Fruit fly (Drosophila melanogaster) whole organism, embryonic: Measurements from ENCODE around the gene CG1965.
A peak's percentile ranks its signal among the peaks of the same experiment; 100 is the strongest.

Source experiments
- Antp ChIP-seq: fragments of 200-800 bp; sonication (Bioruptor generic); optimal IDR thresholded peaks from 3 replicates; lab custom pipeline; 2016; ENCODE audit warnings: missing biosample characterization, missing genetic modification characterization
- Atf6 ChIP-seq: fragments of 200-800 bp; sonication (Bioruptor generic); IDR thresholded peaks from 2 replicates; pipeline ENCODE4 v1.3.6; 2022; ENCODE audit warnings: missing biosample characterization, missing genetic modification characterization
- Bgb ChIP-seq: fragments of 200-800 bp; sonication (Bioruptor generic); IDR thresholded peaks from 2 replicates; pipeline ENCODE4 v1.3.6; 2022; ENCODE audit warnings: missing biosample characterization, missing genetic modification characterization; ENCODE audit not compliant: partially characterized antibody
- CG11504 ChIP-seq: fragments of 200-800 bp; sonication (Bioruptor generic); optimal IDR thresholded peaks from 3 replicates; lab custom pipeline; 2019; ENCODE audit warnings: missing biosample characterization, mild to moderate bottlenecking, missing genetic modification characterization, moderate library complexity
- CG12769 ChIP-seq: fragments of 200-800 bp; sonication (Bioruptor generic); optimal IDR thresholded peaks from 2 replicates; lab custom pipeline; 2019; ENCODE audit warnings: missing biosample characterization, mild to moderate bottlenecking, missing genetic modification characterization, moderate library complexity
- CG13894 ChIP-seq: fragments of 200-800 bp; sonication (Bioruptor generic); optimal IDR thresholded peaks from 3 replicates; lab custom pipeline; 2018; ENCODE audit warnings: missing biosample characterization, mild to moderate bottlenecking, missing genetic modification characterization, moderate library complexity
- CG15073 ChIP-seq: fragments of 200-800 bp; sonication (Bioruptor generic); optimal IDR thresholded peaks from 2 replicates; lab custom pipeline; 2016; ENCODE audit warnings: missing biosample characterization, missing genetic modification characterization
- CG15696 ChIP-seq: fragments of 200-800 bp; sonication (Bioruptor generic); optimal IDR thresholded peaks from 2 replicates; lab custom pipeline; 2019; ENCODE audit warnings: missing biosample characterization, mild to moderate bottlenecking, missing genetic modification characterization, moderate library complexity
- CG17385 ChIP-seq: fragments of 200-800 bp; sonication (Bioruptor generic); optimal IDR thresholded peaks from 3 replicates; lab custom pipeline; 2018; ENCODE audit warnings: missing biosample characterization, mild to moderate bottlenecking, missing genetic modification characterization
- CG1792 ChIP-seq: fragments of 200-800 bp; sonication (Bioruptor generic); optimal IDR thresholded peaks from 2 replicates; lab custom pipeline; 2016; ENCODE audit warnings: missing biosample characterization, missing genetic modification characterization
- CG18599 ChIP-seq: fragments of 200-800 bp; sonication (Bioruptor generic); optimal IDR thresholded peaks from 3 replicates; lab custom pipeline; 2017; ENCODE audit warnings: missing biosample characterization, missing genetic modification characterization, mild to moderate bottlenecking, moderate library complexity, missing genetic modification reagents
- CG2116 ChIP-seq: fragments of 200-800 bp; sonication (Bioruptor generic); optimal IDR thresholded peaks from 3 replicates; lab custom pipeline; 2018; ENCODE audit warnings: missing biosample characterization, mild to moderate bottlenecking, missing genetic modification characterization
- CG3065 ChIP-seq: fragments of 200-800 bp; sonication (Bioruptor generic); optimal IDR thresholded peaks from 2 replicates; lab custom pipeline; 2016; ENCODE audit warnings: missing biosample characterization, missing genetic modification characterization
- CG4360 ChIP-seq: fragments of 200-800 bp; sonication (Bioruptor generic); IDR thresholded peaks from 2 replicates; pipeline ENCODE4 v1.3.6; 2022; ENCODE audit warnings: missing biosample characterization, missing genetic modification characterization
- CG6272 ChIP-seq: fragments of 200-800 bp; sonication (Bioruptor generic); IDR thresholded peaks from 2 replicates; pipeline ENCODE4 v1.3.6; 2022; ENCODE audit warnings: missing biosample characterization, missing genetic modification characterization
- CG6683 ChIP-seq: fragments of 200-800 bp; sonication (Bioruptor generic); optimal IDR thresholded peaks from 2 replicates; lab custom pipeline; 2017; ENCODE audit warnings: missing biosample characterization, mild to moderate bottlenecking, missing genetic modification characterization, missing genetic modification reagents
- CG9609 ChIP-seq: fragments of 200-800 bp; sonication (Bioruptor generic); optimal IDR thresholded peaks from 3 replicates; lab custom pipeline; 2016; ENCODE audit warnings: missing biosample characterization, missing genetic modification characterization
- CG9932 ChIP-seq: fragments of 200-800 bp; sonication (Bioruptor generic); IDR thresholded peaks from 2 replicates; pipeline ENCODE4 v1.3.6; 2022; ENCODE audit warnings: missing biosample characterization, missing genetic modification characterization
- CkIIα-i1 ChIP-seq: fragments of 200-800 bp; sonication (Bioruptor generic); IDR thresholded peaks from 2 replicates; pipeline ENCODE4 v1.3.6; 2022; ENCODE audit warnings: missing biosample characterization, missing genetic modification characterization
- D ChIP-seq, 2 experiments: fragments of 200-800 bp in 1 of 2; fragments of >200 bp in 1 of 2; sonication (Bioruptor generic) in 1 of 2; optimal IDR thresholded peaks; 2 replicates in 1 of 2; 3 replicates in 1 of 2; lab custom pipeline; 2017; ENCODE audit warnings: mild to moderate bottlenecking in 1 of 2, missing biosample characterization in 1 of 2, missing genetic modification characterization in 1 of 2, missing genetic modification reagents in 1 of 2
- Dad ChIP-seq: fragments of 200-800 bp; sonication (Bioruptor generic); optimal IDR thresholded peaks from 3 replicates; lab custom pipeline; 2016; ENCODE audit warnings: missing biosample characterization, missing genetic modification characterization
- Ets65A ChIP-seq: fragments of 200-800 bp; sonication (Bioruptor generic); peaks from one replicate; lab custom pipeline; 2016; ENCODE audit warnings: missing biosample characterization, missing genetic modification characterization
- Ets97D ChIP-seq: fragments of 200-800 bp; sonication (Bioruptor generic); optimal IDR thresholded peaks from 3 replicates; lab custom pipeline; 2016; ENCODE audit warnings: missing biosample characterization, missing genetic modification characterization
- Fer1 ChIP-seq: fragments of 200-800 bp; sonication (Bioruptor generic); optimal IDR thresholded peaks from 2 replicates; lab custom pipeline; 2017; ENCODE audit warnings: missing biosample characterization, mild to moderate bottlenecking, missing genetic modification characterization
- H15 ChIP-seq: fragments of 200-800 bp; sonication (Bioruptor generic); IDR thresholded peaks from 3 replicates; pipeline ENCODE4 v1.3.6; 2022; ENCODE audit warnings: missing biosample characterization, missing genetic modification characterization
- H2.0 ChIP-seq: fragments of 200-800 bp; sonication (Bioruptor generic); IDR thresholded peaks from 2 replicates; pipeline ENCODE4 v1.3.6; 2022; ENCODE audit warnings: missing biosample characterization, missing genetic modification characterization
- HLHmδ ChIP-seq: fragments of 200-800 bp; sonication (Bioruptor generic); optimal IDR thresholded peaks from 2 replicates; lab custom pipeline; 2018; ENCODE audit warnings: missing biosample characterization, mild to moderate bottlenecking, missing genetic modification characterization, moderate library complexity
- Hsf ChIP-seq: fragments of 200-800 bp; sonication (Bioruptor generic); optimal IDR thresholded peaks from 3 replicates; lab custom pipeline; 2016; ENCODE audit warnings: missing biosample characterization, missing genetic modification characterization
- Max ChIP-seq: fragments of 200-800 bp; sonication (Bioruptor generic); optimal IDR thresholded peaks from 2 replicates; lab custom pipeline; 2016; ENCODE audit warnings: missing biosample characterization, mild to moderate bottlenecking, missing genetic modification characterization
- NFAT ChIP-seq: fragments of 200-800 bp; sonication (Bioruptor generic); IDR thresholded peaks from 2 replicates; pipeline ENCODE4 v1.3.6; 2022; ENCODE audit warnings: missing biosample characterization, missing genetic modification characterization
- PHDP ChIP-seq: fragments of 200-800 bp; sonication (Bioruptor generic); optimal IDR thresholded peaks from 3 replicates; lab custom pipeline; 2018; ENCODE audit warnings: missing biosample characterization, mild to moderate bottlenecking, missing genetic modification characterization, moderate library complexity
- Sox102F ChIP-seq: fragments of 200-800 bp; sonication (Bioruptor generic); optimal IDR thresholded peaks from 2 replicates; lab custom pipeline; 2018; ENCODE audit warnings: missing biosample characterization, mild to moderate bottlenecking, missing genetic modification characterization, moderate library complexity
- aop ChIP-seq: fragments of 200-800 bp; sonication (Bioruptor generic); IDR thresholded peaks from 2 replicates; pipeline ENCODE4 v1.3.6; 2022; ENCODE audit warnings: missing biosample characterization, missing genetic modification characterization
- btn ChIP-seq: fragments of 200-800 bp; sonication (Bioruptor generic); optimal IDR thresholded peaks from 2 replicates; lab custom pipeline; 2016; ENCODE audit warnings: missing biosample characterization, missing genetic modification characterization
- caup ChIP-seq: fragments of 200-800 bp; sonication (Bioruptor generic); optimal IDR thresholded peaks from 3 replicates; lab custom pipeline; 2017; ENCODE audit warnings: missing biosample characterization, mild to moderate bottlenecking, missing genetic modification characterization, moderate library complexity; ENCODE audit not compliant: severe bottlenecking
- cg ChIP-seq: fragments of 200-800 bp; sonication (Bioruptor generic); optimal IDR thresholded peaks from 3 replicates; lab custom pipeline; 2019; ENCODE audit warnings: missing biosample characterization, mild to moderate bottlenecking, missing genetic modification characterization, moderate library complexity
- crp ChIP-seq, 2 experiments: fragments of 200-800 bp; sonication (Bioruptor generic); optimal IDR thresholded peaks; 2 replicates in 1 of 2; 3 replicates in 1 of 2; lab custom pipeline; 2017; ENCODE audit warnings: missing biosample characterization in 2 of 2, missing genetic modification characterization in 2 of 2, mild to moderate bottlenecking in 1 of 2, moderate library complexity in 1 of 2
- dmrt11E ChIP-seq: fragments of 200-800 bp; sonication (Bioruptor generic); optimal IDR thresholded peaks from 3 replicates; lab custom pipeline; 2018; ENCODE audit warnings: missing biosample characterization, mild to moderate bottlenecking, missing genetic modification characterization, moderate library complexity
- fru ChIP-seq: fragments of >200 bp; optimal IDR thresholded peaks from 2 replicates; lab custom pipeline; 2017
- gt ChIP-seq: fragments of 200-800 bp; sonication (Bioruptor generic); IDR thresholded peaks from 2 replicates; pipeline ENCODE4 v1.3.6; 2022; ENCODE audit warnings: missing biosample characterization, missing genetic modification characterization
- lola ChIP-seq, 3 experiments: fragments of >200 bp in 2 of 3; fragments of 200-800 bp in 1 of 3; sonication (Bioruptor generic) in 1 of 3; optimal IDR thresholded peaks; 2 replicates each; lab custom pipeline; 2017 to 2019; ENCODE audit warnings: missing biosample characterization in 3 of 3, missing genetic modification characterization in 3 of 3, mild to moderate bottlenecking in 1 of 3, moderate library complexity in 1 of 3
- lov ChIP-seq, 2 experiments: fragments of 200-800 bp in 1 of 2; fragments of >200 bp in 1 of 2; sonication (Bioruptor generic) in 1 of 2; IDR thresholded peaks in 1 of 2; optimal IDR thresholded peaks in 1 of 2; 2 replicates in 1 of 2; 3 replicates in 1 of 2; pipeline versions ENCODE4 v1.3.6 to Lab custom; 2017 to 2022; ENCODE audit warnings: missing biosample characterization in 1 of 2, missing genetic modification characterization in 1 of 2
- luna ChIP-seq: fragments of 200-800 bp; sonication (Bioruptor generic); optimal IDR thresholded peaks from 2 replicates; lab custom pipeline; 2016; ENCODE audit warnings: missing biosample characterization, missing genetic modification characterization
- nmo ChIP-seq: fragments of 200-800 bp; sonication (Bioruptor generic); optimal IDR thresholded peaks from 2 replicates; lab custom pipeline; 2018; ENCODE audit warnings: missing biosample characterization, mild to moderate bottlenecking, missing genetic modification characterization, moderate library complexity
- pnt ChIP-seq: fragments of 200-800 bp; sonication (Bioruptor generic); optimal IDR thresholded peaks from 3 replicates; lab custom pipeline; 2016; ENCODE audit warnings: missing biosample characterization, missing genetic modification characterization
- row ChIP-seq: fragments of 200-800 bp; sonication (Bioruptor generic); IDR thresholded peaks from 3 replicates; pipeline ENCODE4 v1.3.6; 2022; ENCODE audit warnings: missing biosample characterization, missing genetic modification characterization
- sr ChIP-seq: fragments of 200-800 bp; sonication (Bioruptor generic); IDR thresholded peaks from 3 replicates; pipeline ENCODE4 v1.3.6; 2022; ENCODE audit warnings: missing biosample characterization, missing genetic modification characterization
- zfh1 ChIP-seq: fragments of 200-800 bp; sonication (Bioruptor generic); IDR thresholded peaks from 3 replicates; pipeline ENCODE4 v1.3.6; 2022; ENCODE audit warnings: missing biosample characterization, missing genetic modification characterization

Gene CG1965

DNA sequence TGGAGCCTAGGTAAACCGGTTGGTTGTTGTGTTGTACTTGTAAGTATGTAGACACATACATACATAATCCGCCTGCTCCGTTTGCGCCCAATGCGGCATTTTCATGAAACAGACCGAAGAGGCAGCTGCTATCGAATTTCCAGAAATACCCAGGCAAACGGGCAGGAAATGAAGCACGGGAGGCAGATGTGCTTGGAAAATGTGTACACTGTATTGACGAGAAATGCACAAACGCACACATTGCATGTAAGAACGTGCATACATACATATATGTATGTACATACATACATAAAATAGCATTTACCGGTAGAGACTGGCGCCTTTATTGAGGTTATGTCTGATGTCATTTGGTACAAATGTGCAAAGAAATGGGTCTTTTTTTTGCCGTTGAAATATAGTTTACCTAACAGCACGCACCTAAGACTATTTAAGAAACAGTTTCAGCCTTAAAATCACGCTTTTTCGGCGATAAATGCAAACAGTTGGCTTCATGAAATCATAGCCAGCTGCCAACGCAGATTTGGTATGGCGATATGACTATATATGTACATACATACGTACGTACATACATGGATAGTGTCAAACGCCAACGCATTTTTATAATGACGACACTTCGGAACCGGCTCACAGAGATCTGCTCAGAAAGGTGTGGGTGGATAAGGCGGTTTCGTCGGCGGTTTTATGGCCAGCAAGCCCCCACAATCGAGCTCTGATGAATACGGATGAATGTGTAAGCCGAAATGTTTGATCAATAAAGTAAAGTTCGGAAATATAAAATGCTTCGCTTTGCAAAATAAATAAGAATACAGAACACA is 22.5 kb downstream of the CG1965 start:
- TF ChIP-seq CkIIα-i1 (GFP tag; lab: Robert Waterston, UW) (no peak), row (GFP tag; lab: Robert Waterston, UW) (no peak), CG13894 (peak; percentile 74), CG6683 (GFP tag; lab: Kevin White, UChicago) (no peak), NFAT (GFP tag; lab: Robert Waterston, UW) (no peak), PHDP (no peak), lola (GFP tag; optimal IDR thresholded peaks at IDR 0.05; lab: Kevin White, UChicago) (peak in 1 of 3 experiments; percentile 32), CG9609 (GFP tag; lab: Kevin White, UChicago) (no peak), Ets97D (no peak), caup (GFP tag; lab: Kevin White, UChicago) (peak; percentile 3), CG1792 (no peak), pnt (GFP tag; lab: Kevin White, UChicago) (no peak), sr (GFP tag; lab: Robert Waterston, UW) (peak; percentile 93), aop (GFP tag; lab: Robert Waterston, UW) (no peak), Antp (GFP tag; lab: Kevin White, UChicago) (no peak), nmo (no peak), gt (GFP tag; lab: Robert Waterston, UW) (no peak), fru (lab: Kevin White, UChicago) (no peak), zfh1 (GFP tag; lab: Robert Waterston, UW) (no peak), CG15696 (tag; lab: Kevin White, UChicago) (no peak), Hsf (GFP tag; lab: Kevin White, UChicago) (no peak), CG17385 (GFP tag; lab: Kevin White, UChicago) (no peak), H2.0 (GFP tag; lab: Robert Waterston, UW) (no peak), CG11504 (tag; lab: Kevin White, UChicago) (no peak), cg (GFP tag; lab: Kevin White, UChicago) (peak; percentile 75), dmrt11E (no peak), Bgb (GFP tag; lab: Robert Waterston, UW) (no peak), Dad (GFP tag; lab: Kevin White, UChicago) (no peak), Max (no peak), CG12769 (tag; lab: Kevin White, UChicago) (peak; percentile 23), HLHmδ (GFP tag; lab: Kevin White, UChicago) (peak; percentile 61), CG2116 (peak; percentile 17), CG4360 (GFP tag; lab: Robert Waterston, UW) (peak; percentile 42; the same call in 1 of the 2 replicates), CG9932 (GFP tag; lab: Robert Waterston, UW) (no peak), Fer1 (GFP tag; lab: Kevin White, UChicago) (no peak), CG18599 (GFP tag; lab: Kevin White, UChicago) (no peak), CG6272 (GFP tag; lab: Robert Waterston, UW) (no peak), Sox102F (no peak), luna (GFP tag; lab: Kevin White, UChicago) (no peak), H15 (GFP tag; lab: Robert Waterston, UW) (no peak), D (optimal IDR thresholded peaks at IDR 0.05; lab: Kevin White, UChicago) (peak; percentile 93), D (GFP tag; optimal IDR thresholded peaks at IDR 0.05; lab: Kevin White, UChicago) (no peak), Ets65A (GFP tag; lab: Kevin White, UChicago) (no peak), CG3065 (GFP tag; lab: Kevin White, UChicago) (no peak), btn (GFP tag; lab: Kevin White, UChicago) (no peak), CG15073 (GFP tag; lab: Kevin White, UChicago) (no peak), Atf6 (no peak), lov (optimal IDR thresholded peaks at IDR 0.05; lab: Kevin White, UChicago) (no peak), lov (GFP tag; IDR thresholded peaks at IDR 0.05; lab: Robert Waterston, UW) (no peak), crp (GFP tag; optimal IDR thresholded peaks at IDR 0.05; lab: Kevin White, UChicago) (no peak)
